Fruit fly (Drosophila melanogaster) ovary, adult (tissue): ENCODE measurements around the gene CG11470.

ENCODE experiments used
- CG17801 ChIP-seq: fragments of 200-800 bp; optimal IDR thresholded peaks from 2 replicates; lab custom pipeline; 2019; ENCODE audit warnings: missing biosample characterization, mild to moderate bottlenecking, missing genetic modification characterization, moderate library complexity; ENCODE audit not compliant: partially characterized antibody

CG11470 gene

DNA sequence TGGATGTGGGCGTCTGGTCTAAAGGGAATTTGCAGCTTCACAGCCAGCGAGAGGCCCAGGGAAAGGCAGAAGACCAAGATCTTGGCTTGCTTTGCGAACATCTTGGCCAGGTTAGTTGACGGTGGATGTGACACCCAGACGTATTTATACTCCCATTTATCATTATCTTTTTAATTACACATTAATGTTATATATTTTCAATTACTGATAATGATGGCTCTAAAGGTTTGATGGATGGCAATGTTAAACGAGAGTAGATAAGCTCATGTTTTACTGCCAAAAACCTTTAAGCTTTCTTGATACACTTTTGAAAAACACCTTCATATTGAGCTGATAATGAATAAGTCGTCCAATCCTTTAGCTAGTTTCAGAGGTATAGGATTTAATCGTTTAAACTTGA lies at the start of gene CG11470:
TSS of gene CG11470 (minus strand) at position 101 of the 400 bp plus-strand sequence.
- TF ChIP-seq CG17801 (GFP tag; lab: Kevin White, UChicago): no peak

DNA sequence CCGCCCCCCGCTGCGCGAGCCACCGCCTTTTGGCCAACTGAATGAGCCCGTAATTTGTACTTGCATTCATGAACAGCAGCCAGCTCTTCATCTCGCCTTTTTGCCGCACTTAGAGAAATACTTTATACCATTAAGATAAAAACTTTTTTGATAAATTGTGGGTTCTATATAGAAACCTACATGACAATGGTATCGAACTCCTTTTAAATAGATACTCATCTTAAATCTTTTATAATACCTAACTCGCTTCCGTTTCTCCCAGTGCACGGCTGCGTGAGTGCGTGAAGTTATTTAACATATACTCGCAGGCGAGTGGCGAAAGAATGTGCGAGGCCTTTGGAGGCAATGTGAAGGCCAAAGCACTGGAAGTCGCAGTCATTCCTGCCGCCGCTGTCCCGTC lies 36.3 kb upstream of the CG11470 start:
- no peak for TF ChIP-seq CG17801 (GFP tag; lab: Kevin White, UChicago)

DNA sequence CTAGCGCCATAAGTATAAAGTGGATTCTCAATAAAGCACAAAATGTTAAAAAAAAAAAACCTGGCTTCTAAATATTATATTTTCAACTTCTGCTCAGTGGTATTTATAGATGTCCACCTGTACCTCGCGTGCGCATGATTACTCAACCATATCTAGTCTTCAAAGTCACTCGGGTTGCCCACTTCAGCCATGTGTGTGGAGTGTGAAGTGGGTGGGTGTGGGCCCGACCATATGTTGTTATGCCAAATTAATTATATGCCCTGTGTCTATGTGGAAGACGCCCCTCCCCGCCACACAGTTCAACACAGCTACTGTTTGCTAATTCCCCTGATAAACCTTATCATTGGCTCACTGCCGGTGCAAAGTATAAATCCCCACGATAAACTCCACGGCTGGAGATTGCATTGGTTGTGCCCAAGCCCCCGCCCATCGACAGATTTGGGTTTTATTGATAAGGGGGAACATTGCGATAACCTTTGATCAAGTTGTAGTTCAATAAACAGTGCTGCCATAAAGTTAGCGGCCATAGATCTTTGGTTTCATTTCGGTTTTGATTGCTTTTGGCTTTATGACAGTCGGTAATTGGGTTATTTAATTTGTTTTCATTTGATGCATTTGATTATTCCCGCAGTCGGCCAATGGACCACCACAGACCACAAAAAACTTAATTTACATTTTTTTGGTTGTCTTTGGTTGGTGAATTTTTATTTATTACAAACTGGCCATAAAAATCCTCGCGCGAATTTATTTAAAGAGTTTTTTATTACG lies 31.3 kb upstream of the CG11470 start:
- no peak for TF ChIP-seq CG17801 (GFP tag; lab: Kevin White, UChicago)

DNA sequence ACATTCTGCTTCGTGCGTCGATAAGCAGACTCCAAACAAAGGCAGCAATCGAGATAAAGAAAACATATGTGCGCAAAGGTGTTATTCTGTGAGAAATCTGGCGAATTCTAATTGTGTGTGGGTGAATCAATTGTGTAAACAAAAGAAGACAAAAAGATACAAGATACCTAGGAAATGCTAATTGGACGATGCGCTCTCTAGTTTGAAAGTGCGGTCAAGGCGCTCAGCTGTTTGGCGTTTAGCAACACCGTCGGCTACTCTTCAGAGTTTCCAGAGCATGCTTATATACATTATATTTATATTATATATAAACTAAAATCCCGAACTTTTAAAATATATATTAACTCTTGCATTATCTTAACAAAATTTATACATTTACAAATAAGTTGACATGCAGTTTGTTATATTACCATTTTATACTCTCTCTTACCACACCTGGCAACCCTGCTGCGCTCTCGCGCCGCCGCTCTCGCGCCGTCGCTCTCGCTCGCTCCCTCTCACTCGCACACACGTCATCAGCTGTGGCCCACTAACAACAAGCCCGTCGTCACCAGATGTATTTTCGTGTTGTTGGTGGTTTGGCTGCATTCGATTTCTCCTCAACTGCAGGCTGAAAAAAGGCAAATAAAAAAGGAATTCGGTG lies 29.1 kb upstream of the CG11470 start, which contains the start of gene CG1907:
TSS of gene CG1907 (plus strand) at position 551 of the 643 bp plus-strand sequence.
- peak; percentile 97 for TF ChIP-seq CG17801 (GFP tag; lab: Kevin White, UChicago)

DNA sequence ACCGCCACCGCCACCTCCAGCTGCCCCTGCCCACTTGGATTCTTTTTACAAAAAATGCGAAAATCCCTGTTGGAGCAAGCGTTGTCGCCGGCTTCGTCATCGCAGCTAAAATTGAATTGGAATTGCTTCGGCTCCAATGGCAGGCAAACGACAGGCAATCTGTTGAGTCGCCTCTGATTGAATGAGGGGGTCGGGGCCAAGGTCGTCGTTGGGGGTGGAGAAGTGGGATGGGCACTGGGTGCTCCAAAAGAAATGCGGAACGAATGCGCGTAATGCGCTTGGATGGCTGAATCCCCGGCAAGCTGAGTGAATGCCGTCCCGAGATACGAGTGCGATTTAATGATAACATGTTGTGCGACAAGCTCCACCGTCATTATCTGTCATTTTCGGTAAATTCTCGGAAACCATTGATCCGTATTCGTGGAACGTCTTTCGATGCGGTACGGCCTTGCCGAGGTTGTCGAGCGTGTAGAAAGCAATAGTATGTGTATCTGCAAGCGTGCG lies 28.2 kb upstream of the CG11470 start:
- TF ChIP-seq CG17801 (GFP tag; lab: Kevin White, UChicago): no peak

DNA sequence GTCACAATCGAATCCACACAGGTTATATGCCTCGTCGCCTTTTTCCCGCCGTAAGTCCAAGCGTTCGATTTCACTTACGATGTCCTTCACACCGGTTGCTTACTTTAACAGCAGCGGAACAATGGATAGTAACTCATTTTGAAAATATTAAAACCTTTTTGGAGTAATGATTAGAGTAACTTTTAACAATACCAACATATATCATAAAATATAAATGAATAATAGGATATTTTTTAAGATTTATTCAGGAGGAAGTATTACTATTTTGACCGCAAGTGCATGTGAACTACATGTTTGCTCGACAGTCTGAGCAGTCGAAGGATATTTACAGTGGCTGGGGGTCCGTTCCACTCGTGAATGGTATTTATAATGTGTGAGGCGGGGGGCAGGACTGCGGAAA lies 27.6 kb upstream of the CG11470 start:
- no peak for TF ChIP-seq CG17801 (GFP tag; lab: Kevin White, UChicago)

DNA sequence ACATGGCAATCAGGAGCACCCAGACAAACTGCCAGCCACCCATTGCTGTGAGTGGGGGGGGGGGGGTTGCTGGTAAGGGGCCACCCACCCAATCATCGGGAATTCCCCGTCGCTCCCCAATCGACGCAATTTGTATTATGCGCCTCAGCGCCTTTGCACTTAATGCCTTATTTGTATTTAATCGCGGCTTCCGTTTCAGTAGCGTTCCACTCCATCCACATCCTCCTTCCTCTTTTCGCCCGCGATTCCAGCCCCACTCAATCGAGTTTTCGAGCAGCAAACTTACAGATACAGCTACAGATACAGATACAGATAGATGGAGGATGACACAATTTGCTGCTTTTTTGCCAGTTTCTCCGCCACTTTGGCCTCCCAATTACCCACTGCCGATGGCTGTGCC lies 21.4 kb upstream of the CG11470 start:
- TF ChIP-seq CG17801 (GFP tag; lab: Kevin White, UChicago): no peak

DNA sequence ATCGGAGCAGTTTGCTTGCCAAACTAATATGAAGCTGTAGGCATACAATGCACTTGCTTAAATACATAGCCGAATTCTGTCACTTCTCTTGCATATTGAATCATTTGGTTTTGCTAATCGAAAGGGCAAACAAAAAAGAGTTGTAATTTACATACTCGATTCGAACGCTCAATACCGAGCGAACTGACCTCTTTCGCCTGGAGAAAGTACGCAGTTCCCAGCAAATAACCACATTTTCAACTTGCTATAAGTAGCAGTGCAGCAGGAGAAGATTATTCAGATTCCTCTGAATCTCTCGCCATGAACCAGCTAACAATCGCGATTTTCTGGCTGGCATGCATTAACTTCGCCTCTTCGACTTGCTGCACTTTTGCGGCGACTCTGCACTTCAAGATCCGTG lies 18.6 kb upstream of the CG11470 start, which contains the start of gene Diedel2:
TSS of gene Diedel2 (plus strand) at position 301 of the 400 bp plus-strand sequence.
- no peak for TF ChIP-seq CG17801 (GFP tag; lab: Kevin White, UChicago)

DNA sequence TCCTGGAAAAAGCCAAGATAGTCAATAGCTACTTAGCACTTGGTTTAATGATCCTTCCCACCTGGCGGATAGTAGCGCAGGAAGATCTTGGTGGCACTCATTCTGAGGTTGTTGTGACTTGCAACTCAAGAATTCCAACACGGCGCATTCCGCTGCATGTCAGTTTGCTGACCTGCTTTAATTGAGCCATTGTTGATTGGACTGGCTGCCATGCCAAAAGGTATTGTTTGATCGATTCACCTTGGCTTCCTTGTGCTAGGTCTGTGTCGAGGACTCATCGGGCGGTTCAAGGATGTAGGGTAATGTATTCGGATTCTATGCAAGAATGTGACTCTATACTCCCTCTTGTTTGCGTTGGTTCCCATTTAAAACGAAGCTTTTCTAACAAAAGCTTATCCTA lies 11.2 kb upstream of the CG11470 start, which contains the start of gene CG7568:
TSS of gene CG7568 (minus strand) at position 101 of the 400 bp plus-strand sequence.
- no peak for TF ChIP-seq CG17801 (GFP tag; lab: Kevin White, UChicago)

DNA sequence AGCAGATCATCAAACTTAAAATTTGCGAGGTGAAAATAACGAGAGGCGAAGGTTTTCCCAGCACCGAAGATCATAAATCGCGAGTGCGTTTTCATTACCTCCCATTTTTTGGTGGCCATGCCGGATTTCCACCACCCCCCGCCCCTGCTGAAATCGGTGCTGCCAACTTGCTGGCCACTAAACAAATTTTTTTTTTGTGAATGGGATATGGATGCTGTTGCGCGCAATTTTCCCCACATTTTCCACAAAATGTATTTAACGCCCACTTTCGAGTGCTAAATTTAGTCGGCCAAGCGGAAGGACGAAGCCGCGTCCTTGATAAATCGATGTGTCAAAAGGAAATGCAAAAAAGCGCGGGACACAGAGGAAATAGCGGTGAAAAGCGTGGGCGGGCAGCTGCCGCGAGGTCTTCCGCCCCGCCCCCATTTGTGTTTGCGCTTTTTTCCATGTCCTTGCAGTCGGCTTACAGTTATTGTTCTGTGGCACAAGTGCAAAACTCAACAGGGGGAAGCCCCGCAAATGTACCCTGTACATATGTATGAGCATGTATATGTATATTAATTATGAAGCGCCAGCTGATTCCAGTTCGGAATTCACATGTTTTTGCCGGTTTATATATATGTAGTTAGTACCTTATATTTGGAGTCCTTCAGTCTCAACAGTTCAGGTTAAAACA lies 2.7 kb upstream of the CG11470 start:
- TF ChIP-seq CG17801 (GFP tag; lab: Kevin White, UChicago): no peak

DNA sequence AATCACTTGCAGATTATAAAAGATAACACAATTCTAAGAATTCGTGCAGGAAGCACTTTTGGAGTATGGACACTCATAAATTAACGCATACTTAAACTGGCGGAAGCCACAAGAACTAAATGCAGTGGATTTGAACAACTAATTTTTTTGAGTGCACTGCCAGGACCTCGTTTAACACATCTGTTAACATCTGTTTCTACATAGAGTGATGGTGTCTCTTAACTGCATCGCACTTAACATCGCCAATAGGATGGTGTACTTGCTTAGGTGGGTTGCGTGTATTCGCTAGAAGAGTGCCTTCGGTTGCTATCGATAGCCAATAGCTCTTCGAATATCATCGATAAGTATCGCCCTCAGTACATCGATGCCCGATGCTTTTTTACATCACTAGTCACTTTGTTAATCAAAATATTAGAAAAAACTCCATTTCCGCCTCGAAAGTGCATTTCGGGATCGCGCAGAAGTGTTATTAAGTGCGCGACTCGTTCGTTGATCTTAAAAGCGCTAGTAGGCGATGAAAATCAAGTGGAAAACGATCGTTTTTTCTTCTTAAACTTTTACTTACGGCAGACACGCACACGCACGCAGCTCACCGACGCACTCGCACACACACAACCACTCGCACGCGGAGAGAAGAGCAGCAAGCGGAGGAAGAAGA lies 2.0 kb upstream of the CG11470 start, which contains the start of gene alph:
TSS of gene alph (plus strand) at position 351 of the 658 bp plus-strand sequence.
- TF ChIP-seq CG17801 (GFP tag; lab: Kevin White, UChicago): peak; percentile 2

DNA sequence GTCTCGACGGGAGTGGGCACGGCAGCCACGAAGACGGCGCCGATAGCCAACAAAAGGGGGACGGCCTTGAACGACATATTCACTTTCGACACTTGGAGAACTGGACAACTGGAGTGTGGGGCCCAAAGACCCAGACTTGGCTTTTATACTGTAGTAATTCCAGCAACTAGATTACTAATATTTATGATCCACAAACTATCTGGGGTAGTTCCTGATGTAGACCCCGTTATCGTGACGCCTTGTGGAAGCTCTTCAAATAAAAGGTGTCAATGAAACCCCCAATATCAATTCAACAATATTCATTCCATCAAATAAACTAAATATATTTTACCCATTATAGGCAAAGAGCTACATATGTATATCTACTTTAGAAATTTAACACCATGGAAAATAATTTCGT lies 1.2 kb upstream of the CG11470 start, which contains the start of gene CG31041:
TSS of gene CG31041 (minus strand) at position 101 of the 400 bp plus-strand sequence.
- no peak for TF ChIP-seq CG17801 (GFP tag; lab: Kevin White, UChicago)

DNA sequence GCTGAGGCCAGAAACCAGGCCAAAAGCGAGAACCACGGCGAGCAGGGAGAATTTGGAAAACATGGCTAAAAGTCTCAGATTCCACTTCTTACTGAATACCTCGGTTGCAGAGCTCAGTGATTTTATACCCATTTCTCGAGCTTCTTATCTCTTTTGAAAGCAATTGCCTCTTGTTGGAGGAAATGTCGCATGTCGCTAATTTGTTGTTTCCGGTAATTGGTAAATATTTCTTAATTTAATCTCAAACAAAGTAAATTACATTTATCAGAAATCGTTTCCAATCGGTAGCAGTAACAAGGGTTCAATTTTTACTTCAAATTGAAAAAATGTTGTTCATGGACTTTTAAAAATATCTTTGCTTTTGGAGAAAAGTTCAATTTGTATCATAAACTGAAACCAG lies 1.6 kb downstream of the CG11470 start, which contains the start of gene CG7567:
TSS of gene CG7567 (minus strand) at position 101 of the 400 bp plus-strand sequence.
- no peak for TF ChIP-seq CG17801 (GFP tag; lab: Kevin White, UChicago)

DNA sequence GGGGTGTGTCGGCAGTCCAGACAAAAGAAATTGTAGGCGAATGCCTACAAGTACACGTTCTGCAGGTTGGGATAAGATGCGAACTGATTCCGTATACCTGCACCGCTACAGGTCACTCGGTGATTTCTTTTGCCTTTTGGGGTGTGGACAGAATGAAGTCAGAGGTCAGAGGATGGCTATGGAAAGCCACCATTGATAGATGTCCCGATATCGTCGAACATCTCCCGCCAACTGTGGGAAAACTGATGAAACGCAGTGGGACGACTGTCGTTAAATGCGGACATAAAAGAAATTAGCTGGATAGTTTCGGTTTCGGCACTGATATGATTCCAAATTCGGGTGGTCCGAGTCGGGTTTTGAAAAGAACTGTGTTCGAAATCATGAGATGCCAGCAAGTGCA lies 2.8 kb downstream of the CG11470 start:
- TF ChIP-seq CG17801 (GFP tag; lab: Kevin White, UChicago): no peak
